Fruit fly (Drosophila melanogaster): ENCODE data around the gene emb.
A peak's percentile ranks its signal among the peaks of the same experiment; 100 is the strongest.

The emb gene

dm6 chr2L:8384108-8384601, 19.2 kb upstream of the emb start, which contains the start of the genes Dad1 and CG13384 (continued):
- TF ChIP-seq Ets21C (GFP tag; optimal IDR thresholded peaks at IDR 0.05) = peak; percentile 79
- TF ChIP-seq Smox (GFP tag; optimal IDR thresholded peaks at IDR 0.05) = peak; percentile 92
- peak; percentile 86 for TF ChIP-seq Sox102F (GFP tag; optimal IDR thresholded peaks at IDR 0.05)
- peak; percentile 89 for TF ChIP-seq topi (GFP tag; optimal IDR thresholded peaks at IDR 0.05)
- peak; percentile 93 for TF ChIP-seq lz (GFP tag; optimal IDR thresholded peaks at IDR 0.05)
- TF ChIP-seq acj6 (GFP tag; optimal IDR thresholded peaks at IDR 0.05) = peak; percentile 94
- peak; percentile 89 for TF ChIP-seq Sox15 (GFP tag; optimal IDR thresholded peaks at IDR 0.05)
- TF ChIP-seq eg (GFP tag; IDR thresholded peaks at IDR 0.05) = peak; percentile 94
- TF ChIP-seq CG6792 (GFP tag; optimal IDR thresholded peaks at IDR 0.05) = peak; percentile 88
- peak in 1 of 2 experiments; percentile 67 for TF ChIP-seq salr (GFP tag; optimal IDR thresholded peaks at IDR 0.05)
- peak; percentile 91 for TF ChIP-seq Sox14 (GFP tag; optimal IDR thresholded peaks at IDR 0.05)
- peak; percentile 78 for TF ChIP-seq CG9139 (GFP tag; optimal IDR thresholded peaks at IDR 0.05)
- peak; percentile 83 for TF ChIP-seq Hr39 (GFP tag; optimal IDR thresholded peaks at IDR 0.05)
- peak; percentile 98 for TF ChIP-seq Eip78C (GFP tag)
- TF ChIP-seq CG6163 (GFP tag; IDR thresholded peaks at IDR 0.05) = no peak; the same call in 1 of the 3 replicates
- peak; percentile 68 for TF ChIP-seq fkh (GFP tag; optimal IDR thresholded peaks at IDR 0.05)
- TF ChIP-seq fd85E (GFP tag; optimal IDR thresholded peaks at IDR 0.05) = peak; percentile 45
- peak; percentile 93 for TF ChIP-seq CG34406 (GFP tag; optimal IDR thresholded peaks at IDR 0.05)
- peak; percentile 93 for TF ChIP-seq achi (GFP tag; optimal IDR thresholded peaks at IDR 0.05)
- TF ChIP-seq CG1621 (tag; optimal IDR thresholded peaks at IDR 0.05) = peak; percentile 91
- TF ChIP-seq CG11902 (GFP tag; optimal IDR thresholded peaks at IDR 0.05) = peak; percentile 86
- TF ChIP-seq CG3919 (GFP tag; optimal IDR thresholded peaks at IDR 0.05) = peak; percentile 89
- peak; percentile 89 for TF ChIP-seq Eip75B (GFP tag; optimal IDR thresholded peaks at IDR 0.05)

- TF ChIP-seq fd85E (GFP tag; optimal IDR thresholded peaks at IDR 0.05) (no peak), CG8632 (GFP tag; optimal IDR thresholded peaks at IDR 0.05) (no peak), lz (GFP tag; optimal IDR thresholded peaks at IDR 0.05) (no peak), pdm3 (GFP tag; optimal IDR thresholded peaks at IDR 0.05) (no peak), Eip75B (GFP tag; optimal IDR thresholded peaks at IDR 0.05) (no peak), Ets21C (GFP tag; optimal IDR thresholded peaks at IDR 0.05) (no peak), CG15336 (GFP tag; IDR thresholded peaks at IDR 0.05) (no peak), CG11294 (GFP tag; IDR thresholded peaks at IDR 0.05) (no peak), Sox15 (GFP tag; optimal IDR thresholded peaks at IDR 0.05) (no peak), CG31627 (GFP tag; optimal IDR thresholded peaks at IDR 0.05) (no peak)
Observed at dm6 chr2L:8384985-8385519, 18.3 kb upstream of the emb start.

dm6 chr2L:8385849-8386248, 17.5 kb upstream of the emb start:
- TF ChIP-seq Eip78C (GFP tag) (no peak), fd59A (GFP tag; optimal IDR thresholded peaks at IDR 0.05) (no peak), dac (GFP tag; optimal IDR thresholded peaks at IDR 0.05) (no peak), CG6163 (GFP tag; IDR thresholded peaks at IDR 0.05) (no peak), lz (GFP tag; optimal IDR thresholded peaks at IDR 0.05) (no peak), Met (GFP tag; optimal IDR thresholded peaks at IDR 0.05) (no peak), CG11902 (GFP tag; optimal IDR thresholded peaks at IDR 0.05) (no peak), Sox102F (GFP tag; optimal IDR thresholded peaks at IDR 0.05) (no peak), Hr38 (GFP tag; optimal IDR thresholded peaks at IDR 0.05) (no peak), CG6808 (GFP tag; optimal IDR thresholded peaks at IDR 0.05) (no peak), Blimp-1 (GFP tag; optimal IDR thresholded peaks at IDR 0.05) (no peak), Hr4 (GFP tag; optimal IDR thresholded peaks at IDR 0.05) (no peak)

- TF ChIP-seq svp (GFP tag) (no peak), Lpt (GFP tag; optimal IDR thresholded peaks at IDR 0.05) (no peak), fd59A (GFP tag; optimal IDR thresholded peaks at IDR 0.05) (no peak), CG16779 (tag; optimal IDR thresholded peaks at IDR 0.05) (no peak), CG11762 (GFP tag; optimal IDR thresholded peaks at IDR 0.05; ENCODE audit: insufficient read depth) (no peak), eg (GFP tag; IDR thresholded peaks at IDR 0.05) (no peak), CG6163 (GFP tag; IDR thresholded peaks at IDR 0.05) (no peak), CG3919 (GFP tag; optimal IDR thresholded peaks at IDR 0.05) (no peak), CG8119 (GFP tag; IDR thresholded peaks at IDR 0.05) (no peak), CG10631 (GFP tag; optimal IDR thresholded peaks at IDR 0.05) (no peak), CG15336 (GFP tag; IDR thresholded peaks at IDR 0.05) (no peak), Hr4 (GFP tag; optimal IDR thresholded peaks at IDR 0.05) (no peak), esn (GFP tag; optimal IDR thresholded peaks at IDR 0.05) (no peak), topi (GFP tag; optimal IDR thresholded peaks at IDR 0.05) (no peak), CG32006 (GFP tag; optimal IDR thresholded peaks at IDR 0.05) (no peak), ss (GFP tag; optimal IDR thresholded peaks at IDR 0.05) (no peak), Sox14 (GFP tag; optimal IDR thresholded peaks at IDR 0.05) (no peak)
Observed at dm6 chr2L:8389231-8389630, 14.1 kb upstream of the emb start, which contains the start of gene CG42819. CG42819 (minus strand) TSS chr2L:8389331.

Data from whole organism, prepupa.